Worm (Caenorhabditis elegans) whole organism, L1 larva: ENCODE data around the gene laf-1.

ENCODE experiments used
- alr-1 ChIP-seq: fragments of 200-800 bp; sonication (Bioruptor generic); optimal IDR thresholded peaks from 2 replicates; lab custom pipeline; 2018; ENCODE audit warnings: borderline replicate concordance, mild to moderate bottlenecking, missing genetic modification characterization, missing compliant biosample characterization
- ama-1 ChIP-seq: fragments of 150-350 bp; optimal IDR thresholded peaks from 2 replicates; lab custom pipeline; 2014
- efl-1 ChIP-seq, 4 experiments: fragments of 150-350 bp; optimal IDR thresholded peaks in 3 of 4; peaks in 1 of 4; 1 replicate in 1 of 4; 2 replicates in 3 of 4; lab custom pipeline; 2014; ENCODE audit warnings: missing biosample characterization in 2 of 4, missing genetic modification characterization in 2 of 4, missing genetic modification reagents in 2 of 4
- lin-39 ChIP-seq: fragments of 150-350 bp; optimal IDR thresholded peaks from 2 replicates; lab custom pipeline; 2014; ENCODE audit warnings: missing biosample characterization, missing genetic modification reagents, missing genetic modification characterization
- nhr-28 ChIP-seq: fragments of 150-350 bp; optimal IDR thresholded peaks from 2 replicates; lab custom pipeline; 2014; ENCODE audit warnings: missing biosample characterization, missing genetic modification characterization
- skn-1 ChIP-seq: fragments of 150-350 bp; optimal IDR thresholded peaks from 2 replicates; lab custom pipeline; 2014; ENCODE audit warnings: missing biosample characterization, missing genetic modification characterization
- unc-130 ChIP-seq: fragments of 150-350 bp; optimal IDR thresholded peaks from 2 replicates; lab custom pipeline; 2017; ENCODE audit warnings: missing biosample characterization, missing genetic modification characterization, inconsistent platforms
- unc-62 ChIP-seq: fragments of 150-350 bp; optimal IDR thresholded peaks from 2 replicates; lab custom pipeline; 2014; ENCODE audit warnings: missing biosample characterization, missing genetic modification reagents, missing genetic modification characterization
- unc-86 ChIP-seq: sonication (generic microtip); optimal IDR thresholded peaks from 2 replicates; lab custom pipeline; 2016; ENCODE audit warnings: missing genetic modification characterization, missing compliant biosample characterization
- ztf-4 ChIP-seq: fragments of 150-350 bp; optimal IDR thresholded peaks from 2 replicates; lab custom pipeline; 2014; ENCODE audit warnings: missing biosample characterization, missing genetic modification characterization

DNA sequence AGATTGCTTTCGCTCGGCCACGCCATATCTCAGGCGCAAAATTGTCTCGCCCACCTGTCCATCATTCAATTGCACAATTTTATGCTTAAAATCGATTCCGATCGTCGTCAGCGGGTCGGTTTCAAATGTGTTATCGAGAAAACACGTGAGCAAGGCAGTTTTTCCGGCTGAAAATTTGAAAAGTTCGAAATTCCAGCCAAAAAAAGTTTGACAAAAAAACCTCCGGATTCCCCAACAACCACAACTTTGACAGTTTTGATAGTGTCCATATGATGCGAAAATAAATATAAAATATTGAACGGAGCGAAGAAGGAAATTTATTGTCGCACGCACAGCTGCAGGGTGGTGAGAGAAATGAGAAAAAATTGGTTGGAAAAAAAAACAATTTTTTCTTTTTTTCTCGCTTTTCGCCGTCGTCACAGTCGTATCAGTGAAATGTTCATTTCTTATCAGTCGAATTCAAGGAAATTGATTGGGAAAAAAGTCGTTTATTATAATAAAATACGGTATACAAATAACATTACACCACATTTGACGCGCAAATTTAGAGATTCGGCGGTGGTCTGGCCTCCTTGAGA, 45.2 kb downstream of the laf-1 start, which contains the start of gene Y71H2AM.12:
- TF ChIP-seq efl-1 (optimal IDR thresholded peaks at IDR 0.05; lab: Kevin White, UChicago) (no peak), efl-1 (GFP tag; optimal IDR thresholded peaks at IDR 0.05 in 1 of 2; lab: Kevin White, UChicago) (no peak), ama-1 (no peak), unc-130 (tag; lab: Kevin White, UChicago) (no peak), nhr-28 (tag; lab: Kevin White, UChicago) (no peak), unc-62 (GFP tag; lab: Kevin White, UChicago) (no peak), alr-1 (tag; lab: Kevin White, UChicago) (no peak), unc-86 (tag; lab: Kevin White, UChicago) (no peak), lin-39 (tag; lab: Kevin White, UChicago) (no peak), skn-1 (tag; lab: Kevin White, UChicago) (no peak), ztf-4 (tag; lab: Kevin White, UChicago) (no peak)
